Worm (Caenorhabditis elegans) whole organism, mixed stage, embryonic: ENCODE data around the gene pqn-22.

Source experiments
- hlh-1 ChIP-seq: fragments of 150-350 bp; optimal IDR thresholded peaks from 2 replicates; lab custom pipeline; 2014; ENCODE audit warnings: missing biosample characterization, missing genetic modification reagents, missing genetic modification characterization
- nhr-12 ChIP-seq: fragments of 150-350 bp; optimal IDR thresholded peaks from 2 replicates; lab custom pipeline; 2014; ENCODE audit warnings: missing biosample characterization, missing genetic modification characterization
- nhr-76 ChIP-seq: sonication (generic microtip); optimal IDR thresholded peaks from 2 replicates; lab custom pipeline; 2017; ENCODE audit warnings: missing biosample characterization, missing genetic modification characterization
- pha-4 ChIP-seq: fragments of 150-350 bp; optimal IDR thresholded peaks from 2 replicates; lab custom pipeline; 2018; ENCODE audit warnings: missing biosample characterization, missing genetic modification reagents, missing genetic modification characterization
- snpc-4 ChIP-seq: fragments of 150-350 bp; optimal IDR thresholded peaks from 2 replicates; lab custom pipeline; 2014; ENCODE audit warnings: missing biosample characterization, missing genetic modification characterization
- sptf-1 ChIP-seq: sonication (generic microtip); optimal IDR thresholded peaks from 2 replicates; lab custom pipeline; 2017; ENCODE audit warnings: mild to moderate bottlenecking, missing genetic modification characterization, moderate library complexity, missing compliant biosample characterization
- unc-39 ChIP-seq: fragments of 150-350 bp; optimal IDR thresholded peaks from 2 replicates; lab custom pipeline; 2014; ENCODE audit warnings: missing biosample characterization, missing genetic modification characterization
- unc-62 ChIP-seq: fragments of 150-350 bp; optimal IDR thresholded peaks from 2 replicates; lab custom pipeline; 2014; ENCODE audit warnings: missing biosample characterization, missing genetic modification reagents, missing genetic modification characterization
- zip-8 ChIP-seq: fragments of 150-350 bp; optimal IDR thresholded peaks from 2 replicates; lab custom pipeline; 2014; ENCODE audit warnings: missing biosample characterization, missing genetic modification characterization

DNA sequence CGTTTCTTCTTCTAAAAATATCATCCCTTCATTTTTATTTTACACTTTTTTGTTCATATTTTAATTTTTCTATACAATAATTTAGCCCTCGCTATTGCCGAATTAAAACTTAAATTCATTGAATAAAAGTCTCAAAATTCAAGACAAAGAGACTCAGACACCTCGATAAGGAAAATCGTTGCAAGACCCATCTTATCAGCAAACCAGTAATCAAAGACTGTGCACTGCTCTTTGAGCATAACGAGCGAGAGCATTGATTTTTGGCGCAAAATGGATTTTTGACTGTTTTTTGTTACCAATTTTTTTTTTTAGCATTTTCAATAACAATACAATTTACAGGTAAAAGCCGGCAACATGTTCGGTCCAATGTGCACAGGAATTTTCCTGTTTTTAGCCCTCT, 15.8 kb downstream of the pqn-22 start, which contains the start of gene C46G7.1:
- TF ChIP-seq unc-62 (GFP tag; lab: Kevin White, UChicago) = no peak
- no peak for TF ChIP-seq unc-39 (tag; lab: Kevin White, UChicago)
- TF ChIP-seq pha-4 (tag; lab: Kevin White, UChicago) = no peak
- TF ChIP-seq nhr-12 (tag; lab: Kevin White, UChicago) = no peak
- TF ChIP-seq hlh-1 (tag; lab: Kevin White, UChicago) = no peak
- no peak for TF ChIP-seq snpc-4
- no peak for TF ChIP-seq nhr-76
- TF ChIP-seq zip-8 (tag; lab: Kevin White, UChicago) = no peak
- TF ChIP-seq sptf-1 (tag; lab: Kevin White, UChicago) = no peak
